Fruit fly (Drosophila melanogaster): ENCODE data around the gene Mob2.

DNA sequence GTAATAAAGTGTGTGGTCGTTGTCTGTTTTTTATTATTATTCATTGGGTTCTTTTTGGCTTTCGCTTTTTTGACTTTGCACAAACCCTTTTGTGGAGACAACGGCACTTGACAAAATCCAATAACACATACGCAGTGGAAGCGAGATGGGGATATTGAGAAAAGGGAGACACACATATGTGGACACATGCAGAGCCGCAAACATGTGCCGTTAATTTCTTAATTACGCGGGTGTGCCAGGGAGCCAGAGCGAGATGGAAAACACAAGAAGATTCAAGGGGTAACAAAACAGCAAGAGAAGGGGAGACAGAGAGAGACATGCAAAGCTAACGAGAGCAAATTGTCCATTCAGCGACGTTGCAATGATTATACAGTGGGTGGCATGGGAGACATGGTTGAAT lies 69.6 kb downstream of the Mob2 start:
- TF ChIP-seq usp (GFP tag; optimal IDR thresholded peaks at IDR 0.05) (no peak), CG8478 (optimal IDR thresholded peaks at IDR 0.05) (no peak), Dll (optimal IDR thresholded peaks at IDR 0.05) (no peak), EcR (GFP tag; optimal IDR thresholded peaks at IDR 0.05) (no peak)

Data from whole organism.